Fruit fly (Drosophila melanogaster) whole organism, larva: ENCODE results near the gene Nup35.

Experiments used
- noc ChIP-seq: fragments of 200-800 bp; sonication (Bioruptor generic); optimal IDR thresholded peaks from 3 replicates; lab custom pipeline; 2019; ENCODE audit warnings: missing biosample characterization, mild to moderate bottlenecking, missing genetic modification characterization, moderate library complexity

Gene Nup35

dm6 chrX:18657012-18657411 is 9.0 kb downstream of the Nup35 start, which contains the start of gene CG6659:
CG6659 (minus strand) TSS chrX:18657286.
- TF ChIP-seq noc (tag; lab: Kevin White, UChicago), result no peak

- peak; percentile 17 for TF ChIP-seq noc (tag; lab: Kevin White, UChicago)
Observed at dm6 chrX:18657502-18657947, 9.5 kb downstream of the Nup35 start, which contains the start of gene fu. fu (plus strand) TSS chrX:18657755.

dm6 chrX:18662053-18662452 is 14.1 kb downstream of the Nup35 start, which contains the start of gene CG6696:
CG6696 (minus strand) TSS chrX:18662153.
- TF ChIP-seq noc (tag; lab: Kevin White, UChicago), result no peak

dm6 chrX:18663362-18663761 is 15.4 kb downstream of the Nup35 start:
- no peak for TF ChIP-seq noc (tag; lab: Kevin White, UChicago)

- no peak for TF ChIP-seq noc (tag; lab: Kevin White, UChicago)
Observed at dm6 chrX:18665715-18666267, 17.8 kb downstream of the Nup35 start.

dm6 chrX:18668293-18668692 is 20.3 kb downstream of the Nup35 start:
- no peak for TF ChIP-seq noc (tag; lab: Kevin White, UChicago)

- TF ChIP-seq noc (tag; lab: Kevin White, UChicago), result no peak
Observed at dm6 chrX:18669811-18670477, 22.0 kb downstream of the Nup35 start.

dm6 chrX:18671545-18672174 is 23.7 kb downstream of the Nup35 start:
- TF ChIP-seq noc (tag; lab: Kevin White, UChicago), result no peak

dm6 chrX:18672900-18673529 is 25.0 kb downstream of the Nup35 start:
- no peak for TF ChIP-seq noc (tag; lab: Kevin White, UChicago)

dm6 chrX:18675272-18675671 is 27.3 kb downstream of the Nup35 start:
- TF ChIP-seq noc (tag; lab: Kevin White, UChicago), result no peak

dm6 chrX:18675702-18676101 is 27.7 kb downstream of the Nup35 start:
- TF ChIP-seq noc (tag; lab: Kevin White, UChicago), result no peak

dm6 chrX:18676756-18677155 is 28.8 kb downstream of the Nup35 start:
- no peak for TF ChIP-seq noc (tag; lab: Kevin White, UChicago)

dm6 chrX:18678876-18679275 is 30.9 kb downstream of the Nup35 start:
- no peak for TF ChIP-seq noc (tag; lab: Kevin White, UChicago)

- no peak for TF ChIP-seq noc (tag; lab: Kevin White, UChicago)
Observed at dm6 chrX:18681410-18681809, 33.4 kb downstream of the Nup35 start.

- no peak for TF ChIP-seq noc (tag; lab: Kevin White, UChicago)
Observed at dm6 chrX:18682815-18683214, 34.8 kb downstream of the Nup35 start.

- no peak for TF ChIP-seq noc (tag; lab: Kevin White, UChicago)
Observed at dm6 chrX:18684504-18684903, 36.5 kb downstream of the Nup35 start.
